Worm (Caenorhabditis elegans) whole organism, L4 larva: Measurements from ENCODE around the gene prx-1.

Experiments used
- ceh-82 ChIP-seq: sonication (generic microtip); optimal IDR thresholded peaks from 2 replicates; lab custom pipeline; 2017; ENCODE audit warnings: missing biosample characterization, missing genetic modification characterization
- egl-43 ChIP-seq: fragments of 200-800 bp; sonication (Bioruptor generic); IDR thresholded peaks from 2 replicates; pipeline ENCODE4 v1.3.6; 2022; ENCODE audit warnings: missing genetic modification reagents, missing genetic modification characterization, missing compliant biosample characterization
- fkh-10 ChIP-seq: fragments of 150-350 bp; optimal IDR thresholded peaks from 2 replicates; lab custom pipeline; 2014; ENCODE audit warnings: missing biosample characterization, missing genetic modification reagents, missing genetic modification characterization
- lin-15B ChIP-seq: fragments of 150-350 bp; sonication (generic microtip); optimal IDR thresholded peaks from 3 replicates; lab custom pipeline; 2014; ENCODE audit warnings: missing biosample characterization, missing genetic modification characterization
- nhr-28 ChIP-seq: fragments of 150-350 bp; optimal IDR thresholded peaks from 2 replicates; lab custom pipeline; 2014; ENCODE audit warnings: missing biosample characterization, missing genetic modification characterization
- pha-4 ChIP-seq, 2 experiments: fragments of 150-350 bp in 1 of 2; fragments of 200-800 bp in 1 of 2; sonication (Bioruptor generic) in 1 of 2; IDR thresholded peaks in 1 of 2; optimal IDR thresholded peaks in 1 of 2; 2 replicates each; pipeline versions ENCODE4 v1.3.6 to Lab custom; 2014 to 2022; ENCODE audit warnings: missing genetic modification characterization in 2 of 2, missing genetic modification reagents in 2 of 2, missing biosample characterization in 1 of 2, missing compliant biosample characterization in 1 of 2
- snpc-4 ChIP-seq: fragments of 150-350 bp; optimal IDR thresholded peaks from 2 replicates; lab custom pipeline; 2014; ENCODE audit warnings: missing biosample characterization, missing genetic modification characterization
- spr-1 ChIP-seq: sonication (generic microtip); optimal IDR thresholded peaks from 2 replicates; lab custom pipeline; 2016; ENCODE audit warnings: mild to moderate bottlenecking, missing genetic modification characterization, missing compliant biosample characterization
- unc-62 ChIP-seq, 3 experiments: fragments of 150-350 bp in 1 of 3; sonication (generic microtip); optimal IDR thresholded peaks in 2 of 3; peaks in 1 of 3; 1 replicate in 1 of 3; 2 replicates in 2 of 3; lab custom pipeline; 2014 to 2017; ENCODE audit warnings: missing biosample characterization in 3 of 3, missing genetic modification characterization in 3 of 3, missing genetic modification reagents in 3 of 3, missing genotype in 1 of 3
- zfp-3 ChIP-seq: fragments of 200-800 bp; sonication (Bioruptor generic); conservative IDR thresholded peaks from 2 replicates; pipeline ENCODE4 v1.3.6; 2022; ENCODE audit warnings: missing genetic modification reagents, missing genetic modification characterization, missing compliant biosample characterization

DNA sequence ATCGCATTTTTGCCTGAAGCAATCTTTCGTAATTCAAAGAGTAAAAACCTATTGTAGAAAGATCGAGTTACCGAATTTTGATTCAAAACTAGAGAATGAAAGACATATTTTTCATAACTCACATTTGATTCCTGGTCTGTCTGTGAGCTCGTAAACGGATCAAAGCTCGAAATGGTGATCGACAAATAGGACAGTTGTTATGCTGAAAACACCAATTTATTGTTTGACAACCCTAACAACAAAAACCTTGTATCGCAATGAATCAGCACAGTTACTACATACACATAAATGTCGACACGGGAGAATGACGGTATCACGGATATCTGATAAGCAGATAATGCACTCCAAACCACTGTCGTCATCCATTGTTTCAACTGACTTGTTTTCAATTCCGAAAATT, 4.1 kb upstream of the prx-1 start:
- TF ChIP-seq fkh-10 (GFP tag; lab: Kevin White, UChicago) (no peak), nhr-28 (no peak), ceh-82 (tag; lab: Kevin White, UChicago) (no peak), snpc-4 (tag; lab: Kevin White, UChicago) (no peak), zfp-3 (GFP tag; lab: Robert Waterston, UW) (no peak), unc-62 (GFP tag; optimal IDR thresholded peaks at IDR 0.05 in 1 of 2; lab: Kevin White, UChicago) (peak in 1 of 2 experiments; percentile 92), unc-62 (tag; optimal IDR thresholded peaks at IDR 0.05; lab: Kevin White, UChicago) (no peak), lin-15B (tag; lab: Kevin White, UChicago) (no peak), spr-1 (tag; lab: Kevin White, UChicago) (no peak), pha-4 (GFP tag; IDR thresholded peaks at IDR 0.05; lab: Robert Waterston, UW) (no peak), pha-4 (tag; optimal IDR thresholded peaks at IDR 0.05; lab: Kevin White, UChicago) (no peak), egl-43 (GFP tag; lab: Robert Waterston, UW) (no peak)
